Worm (Caenorhabditis elegans) whole organism, late embryonic: ENCODE measurements around the gene K09E9.4.

Source experiments
- dve-1 ChIP-seq: sonication (generic microtip); optimal IDR thresholded peaks from 2 replicates; lab custom pipeline; 2017; ENCODE audit warnings: antibody characterized with exemption, mild to moderate bottlenecking, missing genetic modification characterization, missing compliant biosample characterization
- elt-2 ChIP-seq: sonication (generic microtip); optimal IDR thresholded peaks from 2 replicates; lab custom pipeline; 2016; ENCODE audit warnings: missing genetic modification reagents, missing genetic modification characterization, missing compliant biosample characterization
- pat-9 ChIP-seq: fragments of 200-800 bp; sonication (Bioruptor generic); optimal IDR thresholded peaks from 2 replicates; lab custom pipeline; 2018; ENCODE audit warnings: mild to moderate bottlenecking, missing genetic modification characterization, moderate library complexity, missing compliant biosample characterization
- ref-2 ChIP-seq: sonication (generic microtip); optimal IDR thresholded peaks from 2 replicates; lab custom pipeline; 2016; ENCODE audit warnings: missing genetic modification characterization, missing compliant biosample characterization

DNA sequence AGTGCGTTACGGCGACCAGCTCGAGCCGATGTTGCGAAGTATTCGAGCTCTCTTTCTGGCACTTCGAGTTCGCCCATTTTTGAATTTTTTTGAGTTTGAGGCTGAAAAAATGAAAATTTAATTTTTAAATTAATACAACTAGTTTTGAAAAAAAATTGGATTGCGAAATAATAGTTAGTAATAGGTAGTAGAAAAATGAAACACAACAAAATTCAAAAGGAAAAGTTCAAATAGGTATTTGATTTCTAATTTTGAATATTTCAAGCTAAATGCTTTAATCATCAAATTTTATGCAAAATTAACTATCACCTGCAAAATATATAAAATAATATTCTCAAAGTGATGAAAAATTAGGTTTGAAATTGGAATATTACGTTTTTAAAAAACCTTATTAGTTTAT lies at the start of gene K09E9.4:
- TF ChIP-seq pat-9 (tag; lab: Kevin White, UChicago) (no peak), elt-2 (tag; lab: Kevin White, UChicago) (no peak), ref-2 (tag; lab: Kevin White, UChicago) (no peak), dve-1 (no peak)
